Fruit fly (Drosophila melanogaster) whole organism, embryonic: ENCODE data around the gene Paris.

Experiments
- Atf-2 ChIP-seq: fragments of 200-800 bp; sonication (Bioruptor generic); optimal IDR thresholded peaks from 2 replicates; lab custom pipeline; 2016; ENCODE audit warnings: missing biosample characterization, missing genetic modification characterization
- Atf3 ChIP-seq: fragments of 200-800 bp; sonication (Bioruptor generic); optimal IDR thresholded peaks from 3 replicates; lab custom pipeline; 2016; ENCODE audit warnings: missing biosample characterization, missing genetic modification characterization
- Bdp1 ChIP-seq: fragments of 200-800 bp; sonication (Bioruptor generic); optimal IDR thresholded peaks from 3 replicates; lab custom pipeline; 2016; ENCODE audit warnings: missing biosample characterization, missing genetic modification characterization
- CG10366 ChIP-seq: fragments of 200-800 bp; sonication (Bioruptor generic); IDR thresholded peaks from 2 replicates; pipeline ENCODE4 v1.3.6; 2022; ENCODE audit warnings: missing biosample characterization, missing genetic modification characterization
- CG10431 ChIP-seq: fragments of 200-800 bp; sonication (Bioruptor generic); optimal IDR thresholded peaks from 3 replicates; lab custom pipeline; 2018; ENCODE audit warnings: missing biosample characterization, mild to moderate bottlenecking, missing genetic modification characterization
- CG12942 ChIP-seq: fragments of 200-800 bp; sonication (Bioruptor generic); optimal IDR thresholded peaks from 3 replicates; lab custom pipeline; 2016; ENCODE audit warnings: missing biosample characterization, missing genetic modification characterization
- CG17328 ChIP-seq: fragments of 200-800 bp; sonication (Bioruptor generic); IDR thresholded peaks from 2 replicates; pipeline ENCODE4 v1.3.6; 2022; ENCODE audit warnings: missing biosample characterization, missing genetic modification characterization
- CG2202 ChIP-seq: fragments of 200-800 bp; sonication (Bioruptor generic); optimal IDR thresholded peaks from 2 replicates; lab custom pipeline; 2018; ENCODE audit warnings: missing biosample characterization, mild to moderate bottlenecking, missing genetic modification characterization
- CG2889 ChIP-seq: fragments of 200-800 bp; sonication (Bioruptor generic); IDR thresholded peaks from 3 replicates; pipeline ENCODE4 v1.3.6; 2022; ENCODE audit warnings: missing biosample characterization, missing genetic modification characterization
- CG32772 ChIP-seq: fragments of 200-800 bp; sonication (Bioruptor generic); IDR thresholded peaks from 2 replicates; pipeline ENCODE4 v1.3.6; 2022; ENCODE audit warnings: missing biosample characterization, missing genetic modification characterization
- CG34376 ChIP-seq: fragments of 200-800 bp; sonication (Bioruptor generic); optimal IDR thresholded peaks from 2 replicates; lab custom pipeline; 2018; ENCODE audit warnings: missing biosample characterization, mild to moderate bottlenecking, missing genetic modification characterization
- CG4854 ChIP-seq: fragments of 200-800 bp; sonication (Bioruptor generic); optimal IDR thresholded peaks from 2 replicates; lab custom pipeline; 2016; ENCODE audit warnings: missing biosample characterization, missing genetic modification characterization, inconsistent platforms
- CG6272 ChIP-seq: fragments of 200-800 bp; sonication (Bioruptor generic); IDR thresholded peaks from 2 replicates; pipeline ENCODE4 v1.3.6; 2022; ENCODE audit warnings: missing biosample characterization, missing genetic modification characterization
- CG7372 ChIP-seq: fragments of 200-800 bp; sonication (Bioruptor generic); IDR thresholded peaks from 2 replicates; pipeline ENCODE4 v1.3.6; 2022; ENCODE audit warnings: missing biosample characterization, missing genetic modification characterization
- CG7556 ChIP-seq: fragments of 200-800 bp; sonication (Bioruptor generic); optimal IDR thresholded peaks from 2 replicates; lab custom pipeline; 2017; ENCODE audit warnings: missing biosample characterization, mild to moderate bottlenecking, missing genetic modification characterization
- CG9727 ChIP-seq: fragments of 200-800 bp; sonication (Bioruptor generic); optimal IDR thresholded peaks from 3 replicates; lab custom pipeline; 2017; ENCODE audit warnings: missing biosample characterization, mild to moderate bottlenecking, missing genetic modification characterization
- CG9817 ChIP-seq: fragments of 200-800 bp; sonication (Bioruptor generic); optimal IDR thresholded peaks from 2 replicates; lab custom pipeline; 2018; ENCODE audit warnings: missing biosample characterization, mild to moderate bottlenecking, missing genetic modification characterization, moderate library complexity
- D19A ChIP-seq: fragments of 200-800 bp; optimal IDR thresholded peaks from 3 replicates; lab custom pipeline; 2019; ENCODE audit warnings: missing biosample characterization, mild to moderate bottlenecking, missing genetic modification characterization, moderate library complexity
- Deaf1 ChIP-seq: fragments of 200-800 bp; optimal IDR thresholded peaks from 3 replicates; lab custom pipeline; 2019; ENCODE audit warnings: missing biosample characterization, mild to moderate bottlenecking, missing genetic modification characterization, moderate library complexity
- Dll ChIP-seq: fragments of 200-800 bp; sonication (Bioruptor generic); IDR thresholded peaks from 4 replicates; pipeline ENCODE4 v1.3.6; 2022; ENCODE audit warnings: missing biosample characterization, missing genetic modification characterization; ENCODE audit not compliant: partially characterized antibody
- E2f2 ChIP-seq: fragments of 200-800 bp; sonication (Bioruptor generic); IDR thresholded peaks from 2 replicates; pipeline ENCODE4 v1.3.6; 2022; ENCODE audit warnings: missing biosample characterization, missing genetic modification characterization
- Fer3 ChIP-seq: fragments of 200-800 bp; sonication (Bioruptor generic); optimal IDR thresholded peaks from 2 replicates; lab custom pipeline; 2018; ENCODE audit warnings: missing biosample characterization, mild to moderate bottlenecking, missing genetic modification characterization, moderate library complexity
- Hr51 ChIP-seq, 2 experiments: fragments of 200-800 bp; sonication (Bioruptor generic); optimal IDR thresholded peaks; 2 replicates in 1 of 2; 3 replicates in 1 of 2; lab custom pipeline; 2016 to 2018; ENCODE audit warnings: missing biosample characterization in 2 of 2, missing genetic modification characterization in 2 of 2, mild to moderate bottlenecking in 1 of 2, moderate library complexity in 1 of 2
- MESR4 ChIP-seq: fragments of 200-800 bp; sonication (Bioruptor generic); optimal IDR thresholded peaks from 2 replicates; lab custom pipeline; 2018; ENCODE audit warnings: missing biosample characterization, mild to moderate bottlenecking, missing genetic modification characterization, moderate library complexity
- Meics ChIP-seq: fragments of 200-800 bp; sonication (Bioruptor generic); optimal IDR thresholded peaks from 2 replicates; lab custom pipeline; 2017; ENCODE audit warnings: missing biosample characterization, mild to moderate bottlenecking, missing genetic modification characterization
- NK7.1 ChIP-seq: fragments of 200-800 bp; sonication (Bioruptor generic); optimal IDR thresholded peaks from 3 replicates; lab custom pipeline; 2016; ENCODE audit warnings: missing biosample characterization, missing genetic modification characterization
- Nf-YA ChIP-seq: fragments of 200-800 bp; sonication (Bioruptor generic); IDR thresholded peaks from 2 replicates; pipeline ENCODE4 v1.3.6; 2022; ENCODE audit warnings: missing biosample characterization, missing genetic modification characterization
- Oaz ChIP-seq: fragments of 200-800 bp; sonication (Bioruptor generic); IDR thresholded peaks from 2 replicates; pipeline ENCODE4 v1.3.6; 2022; ENCODE audit warnings: missing biosample characterization, missing genetic modification characterization
- Pdp1 ChIP-seq, 2 experiments: fragments of 200-800 bp; sonication (Bioruptor generic); optimal IDR thresholded peaks; 3 replicates each; lab custom pipeline; 2016; ENCODE audit warnings: missing biosample characterization in 2 of 2, missing genetic modification characterization in 2 of 2, mild to moderate bottlenecking in 1 of 2, moderate library complexity in 1 of 2
- Rx ChIP-seq: fragments of 200-800 bp; sonication (Bioruptor generic); IDR thresholded peaks from 2 replicates; pipeline ENCODE4 v1.3.6; 2022; ENCODE audit warnings: missing biosample characterization, missing genetic modification characterization
- Vsx1 ChIP-seq: fragments of 200-800 bp; sonication (Bioruptor generic); optimal IDR thresholded peaks from 2 replicates; lab custom pipeline; 2017; ENCODE audit warnings: missing biosample characterization, mild to moderate bottlenecking, missing genetic modification characterization, missing genetic modification reagents
- ap ChIP-seq: fragments of 200-800 bp; sonication (Bioruptor generic); IDR thresholded peaks from 2 replicates; pipeline ENCODE4 v1.3.6; 2022; ENCODE audit warnings: missing biosample characterization, missing genetic modification characterization
- croc ChIP-seq: fragments of 200-800 bp; sonication (Bioruptor generic); conservative IDR thresholded peaks from 3 replicates; pipeline ENCODE4 v1.3.6; 2022; ENCODE audit warnings: missing biosample characterization, missing genetic modification characterization
- da ChIP-seq: fragments of 200-800 bp; sonication (Bioruptor generic); optimal IDR thresholded peaks from 2 replicates; lab custom pipeline; 2016; ENCODE audit warnings: missing biosample characterization, missing genetic modification characterization
- dimm ChIP-seq: fragments of 200-800 bp; sonication (Bioruptor generic); IDR thresholded peaks from 2 replicates; pipeline ENCODE4 v1.3.6; 2022; ENCODE audit warnings: missing biosample characterization, missing genetic modification characterization
- dmrt11E ChIP-seq: fragments of 200-800 bp; sonication (Bioruptor generic); optimal IDR thresholded peaks from 3 replicates; lab custom pipeline; 2018; ENCODE audit warnings: missing biosample characterization, mild to moderate bottlenecking, missing genetic modification characterization, moderate library complexity
- eve ChIP-seq, 2 experiments: fragments of >200 bp; optimal IDR thresholded peaks; 2 replicates each; lab custom pipeline; 2017; ENCODE audit warnings: missing biosample characterization in 2 of 2, missing genetic modification characterization in 2 of 2
- exex ChIP-seq: fragments of 200-800 bp; sonication (Bioruptor generic); optimal IDR thresholded peaks from 4 replicates; lab custom pipeline; 2018; ENCODE audit warnings: missing biosample characterization, mild to moderate bottlenecking, missing genetic modification characterization, moderate library complexity
- fd102C ChIP-seq: fragments of 200-800 bp; sonication (Bioruptor generic); optimal IDR thresholded peaks from 2 replicates; lab custom pipeline; 2018; ENCODE audit warnings: missing biosample characterization, mild to moderate bottlenecking, missing genetic modification characterization, moderate library complexity
- fru ChIP-seq: fragments of >200 bp; optimal IDR thresholded peaks from 2 replicates; lab custom pipeline; 2017
- ham ChIP-seq: fragments of 200-800 bp; sonication (Bioruptor generic); IDR thresholded peaks from 2 replicates; pipeline ENCODE4 v1.3.6; 2022; ENCODE audit warnings: missing biosample characterization, missing genetic modification characterization
- kay ChIP-seq: fragments of 200-800 bp; sonication (Bioruptor generic); optimal IDR thresholded peaks from 2 replicates; lab custom pipeline; 2016; ENCODE audit warnings: missing biosample characterization, missing genetic modification characterization
- lmd ChIP-seq: fragments of 200-800 bp; sonication (Bioruptor generic); IDR thresholded peaks from 2 replicates; pipeline ENCODE4 v1.3.6; 2022; ENCODE audit warnings: missing biosample characterization, missing genetic modification characterization
- lov ChIP-seq, 2 experiments: fragments of 200-800 bp in 1 of 2; fragments of >200 bp in 1 of 2; sonication (Bioruptor generic) in 1 of 2; IDR thresholded peaks in 1 of 2; optimal IDR thresholded peaks in 1 of 2; 2 replicates in 1 of 2; 3 replicates in 1 of 2; pipeline versions ENCODE4 v1.3.6 to Lab custom; 2017 to 2022; ENCODE audit warnings: missing biosample characterization in 1 of 2, missing genetic modification characterization in 1 of 2
- odd ChIP-seq: fragments of 200-800 bp; sonication (Bioruptor generic); optimal IDR thresholded peaks from 2 replicates; lab custom pipeline; 2017; ENCODE audit warnings: missing biosample characterization, mild to moderate bottlenecking, missing genetic modification characterization
- pita ChIP-seq: fragments of 200-800 bp; sonication (Bioruptor generic); optimal IDR thresholded peaks from 2 replicates; lab custom pipeline; 2017; ENCODE audit warnings: missing biosample characterization, mild to moderate bottlenecking, missing genetic modification characterization
- sob ChIP-seq: fragments of 200-800 bp; sonication (Bioruptor generic); IDR thresholded peaks from 2 replicates; pipeline ENCODE4 v1.3.6; 2022; ENCODE audit warnings: missing biosample characterization, missing genetic modification characterization
- tgo ChIP-seq: fragments of 200-800 bp; sonication (Bioruptor generic); IDR thresholded peaks from 3 replicates; pipeline ENCODE4 v1.3.6; 2022; ENCODE audit warnings: missing biosample characterization, missing genetic modification characterization
- trem ChIP-seq: fragments of 200-800 bp; optimal IDR thresholded peaks from 3 replicates; lab custom pipeline; 2019; ENCODE audit warnings: missing biosample characterization, mild to moderate bottlenecking, missing genetic modification characterization, moderate library complexity
- trh ChIP-seq: fragments of 200-800 bp; sonication (Bioruptor generic); optimal IDR thresholded peaks from 2 replicates; lab custom pipeline; 2016; ENCODE audit warnings: missing biosample characterization, missing genetic modification characterization
- unc-4 ChIP-seq: fragments of 200-800 bp; sonication (Bioruptor generic); IDR thresholded peaks from 2 replicates; pipeline ENCODE4 v1.3.6; 2022; ENCODE audit warnings: missing biosample characterization, missing genetic modification characterization; ENCODE audit not compliant: partially characterized antibody
- yki ChIP-seq: fragments of >200 bp; optimal IDR thresholded peaks from 3 replicates; lab custom pipeline; 2018

Gene Paris

dm6 chr2L:4459543-4459942 is 3.9 kb upstream of the Paris start, which contains the start of the genes mRpL27 and CG15435 (continued):
- no peak for TF ChIP-seq lov (optimal IDR thresholded peaks at IDR 0.05; lab: Kevin White, UChicago)
- no peak for TF ChIP-seq lov (GFP tag; IDR thresholded peaks at IDR 0.05; lab: Robert Waterston, UW)
- TF ChIP-seq CG12942: no peak
- TF ChIP-seq E2f2 (GFP tag; lab: Robert Waterston, UW): no peak
- no peak for TF ChIP-seq CG2202 (tag; lab: Kevin White, UChicago)
- TF ChIP-seq Meics (GFP tag; lab: Kevin White, UChicago): no peak
- no peak for TF ChIP-seq croc
- TF ChIP-seq CG10431 (GFP tag; lab: Kevin White, UChicago): no peak
- TF ChIP-seq CG9727: peak; percentile 15
- TF ChIP-seq lmd (GFP tag; lab: Robert Waterston, UW): no peak
- no peak for TF ChIP-seq unc-4 (GFP tag; lab: Robert Waterston, UW)
- 0 out of 2 replicates have a peak, but pooled peaks have one; percentile 17 for TF ChIP-seq CG17328 (GFP tag; lab: Robert Waterston, UW)
- no peak for TF ChIP-seq Nf-YA (GFP tag; lab: Robert Waterston, UW)
- no peak for TF ChIP-seq Oaz (GFP tag; lab: Robert Waterston, UW)
- TF ChIP-seq da (GFP tag; lab: Kevin White, UChicago): no peak
- no peak for TF ChIP-seq CG32772 (GFP tag; lab: Robert Waterston, UW)
- TF ChIP-seq Rx (GFP tag; lab: Robert Waterston, UW): 0 out of 2 replicates have a peak, but pooled peaks have one; percentile 14
- no peak for TF ChIP-seq yki (lab: Kevin White, UChicago)
- TF ChIP-seq fru (lab: Kevin White, UChicago): no peak
- no peak for TF ChIP-seq pita (GFP tag; lab: Kevin White, UChicago)
- TF ChIP-seq CG6272: no peak
- TF ChIP-seq eve (GFP tag; optimal IDR thresholded peaks at IDR 0.05; lab: Kevin White, UChicago): no peak
- TF ChIP-seq Atf3 (GFP tag; lab: Kevin White, UChicago): no peak
- peak; percentile 44 for TF ChIP-seq Fer3 (tag; lab: Kevin White, UChicago)
- TF ChIP-seq MESR4 (GFP tag; lab: Kevin White, UChicago): no peak
- peak; percentile 75 for TF ChIP-seq trem (tag; lab: Kevin White, UChicago)
- peak; percentile 24 for TF ChIP-seq dmrt11E (tag; lab: Kevin White, UChicago)
- no peak for TF ChIP-seq exex (tag; lab: Kevin White, UChicago)
- TF ChIP-seq CG34376: peak; percentile 31
- TF ChIP-seq Deaf1 (tag; lab: Kevin White, UChicago): no peak
- TF ChIP-seq kay: no peak
- TF ChIP-seq Hr51 (GFP tag; optimal IDR thresholded peaks at IDR 0.05; lab: Kevin White, UChicago): peak in 1 of 2 experiments; percentile 44
- no peak for TF ChIP-seq dimm (GFP tag; lab: Robert Waterston, UW)
- no peak for TF ChIP-seq Vsx1 (GFP tag; lab: Kevin White, UChicago)
- peak; percentile 7 for TF ChIP-seq CG7556 (GFP tag; lab: Kevin White, UChicago)
- TF ChIP-seq D19A (tag; lab: Kevin White, UChicago): no peak
- TF ChIP-seq NK7.1: no peak
- peak; percentile 38 for TF ChIP-seq CG9817 (tag; lab: Kevin White, UChicago)
- no peak for TF ChIP-seq fd102C (GFP tag; lab: Kevin White, UChicago)
- no peak for TF ChIP-seq Atf-2
- peak in 1 of 2 experiments; percentile 95 for TF ChIP-seq Pdp1 (GFP tag; optimal IDR thresholded peaks at IDR 0.05; lab: Kevin White, UChicago)
- TF ChIP-seq Dll (GFP tag; lab: Robert Waterston, UW): no peak
- no peak for TF ChIP-seq CG10366 (GFP tag; lab: Robert Waterston, UW)
- no peak for TF ChIP-seq CG7372 (GFP tag; lab: Robert Waterston, UW)
- TF ChIP-seq tgo: no peak
- no peak for TF ChIP-seq sob
- TF ChIP-seq trh (GFP tag; lab: Kevin White, UChicago): no peak
- no peak for TF ChIP-seq CG2889 (GFP tag; lab: Robert Waterston, UW)
- peak; percentile 88 for TF ChIP-seq CG4854
- TF ChIP-seq Bdp1 (GFP tag; lab: Kevin White, UChicago): peak; percentile 14
- TF ChIP-seq ap (GFP tag; lab: Robert Waterston, UW): no peak
- TF ChIP-seq odd (GFP tag; lab: Kevin White, UChicago): no peak
- no peak for TF ChIP-seq ham (GFP tag; lab: Robert Waterston, UW)
